Fruit fly (Drosophila melanogaster) whole organism, embryonic: ENCODE data around the gene TH1.

Source experiments
- Abd-B ChIP-seq: fragments of 200-800 bp; sonication (Bioruptor generic); optimal IDR thresholded peaks from 2 replicates; lab custom pipeline; 2018; ENCODE audit warnings: missing biosample characterization, mild to moderate bottlenecking, missing genetic modification characterization, moderate library complexity
- B-H1 ChIP-seq: fragments of 200-800 bp; sonication (Bioruptor generic); IDR thresholded peaks from 3 replicates; pipeline ENCODE4 v1.3.6; 2022; ENCODE audit warnings: missing biosample characterization, missing genetic modification characterization
- Bdp1 ChIP-seq: fragments of 200-800 bp; sonication (Bioruptor generic); optimal IDR thresholded peaks from 3 replicates; lab custom pipeline; 2016; ENCODE audit warnings: missing biosample characterization, missing genetic modification characterization
- CG10267 ChIP-seq: fragments of 200-800 bp; sonication (Bioruptor generic); optimal IDR thresholded peaks from 2 replicates; lab custom pipeline; 2018; ENCODE audit warnings: missing biosample characterization, mild to moderate bottlenecking, missing genetic modification characterization, moderate library complexity
- CG10979 ChIP-seq: fragments of 200-800 bp; sonication (Bioruptor generic); optimal IDR thresholded peaks from 2 replicates; lab custom pipeline; 2018; ENCODE audit warnings: missing biosample characterization, mild to moderate bottlenecking, missing genetic modification characterization, moderate library complexity
- CG12071 ChIP-seq: fragments of 200-800 bp; sonication (Bioruptor generic); optimal IDR thresholded peaks from 3 replicates; lab custom pipeline; 2018; ENCODE audit warnings: missing biosample characterization, mild to moderate bottlenecking, missing genetic modification characterization
- CG12155 ChIP-seq: fragments of 200-800 bp; sonication (Bioruptor generic); optimal IDR thresholded peaks from 3 replicates; lab custom pipeline; 2016; ENCODE audit warnings: missing biosample characterization, missing genetic modification characterization
- CG1233 ChIP-seq: fragments of 200-800 bp; sonication (Bioruptor generic); optimal IDR thresholded peaks from 4 replicates; lab custom pipeline; 2018; ENCODE audit warnings: missing biosample characterization, mild to moderate bottlenecking, missing genetic modification characterization
- CG12659 ChIP-seq: fragments of 200-800 bp; sonication (Bioruptor generic); optimal IDR thresholded peaks from 3 replicates; lab custom pipeline; 2017; ENCODE audit warnings: mild to moderate bottlenecking, missing biosample characterization, missing genetic modification reagents, missing genetic modification characterization
- CG12942 ChIP-seq: fragments of 200-800 bp; sonication (Bioruptor generic); optimal IDR thresholded peaks from 3 replicates; lab custom pipeline; 2016; ENCODE audit warnings: missing biosample characterization, missing genetic modification characterization
- CG13424 ChIP-seq: fragments of 200-800 bp; sonication (Bioruptor generic); optimal IDR thresholded peaks from 2 replicates; lab custom pipeline; 2019; ENCODE audit warnings: missing biosample characterization, mild to moderate bottlenecking, missing genetic modification characterization, moderate library complexity
- CG14860 ChIP-seq: fragments of 200-800 bp; sonication (Bioruptor generic); IDR thresholded peaks from 3 replicates; pipeline ENCODE4 v1.3.6; 2022; ENCODE audit warnings: missing biosample characterization, missing genetic modification characterization; ENCODE audit not compliant: partially characterized antibody
- CG15601 ChIP-seq: fragments of 200-800 bp; sonication (Bioruptor generic); optimal IDR thresholded peaks from 3 replicates; lab custom pipeline; 2019; ENCODE audit warnings: missing biosample characterization, mild to moderate bottlenecking, missing genetic modification characterization, moderate library complexity
- CG16779 ChIP-seq: fragments of 200-800 bp; sonication (Bioruptor generic); IDR thresholded peaks from 2 replicates; pipeline ENCODE4 v1.3.6; 2022; ENCODE audit warnings: missing biosample characterization, missing genetic modification characterization
- CG17359 ChIP-seq: fragments of 200-800 bp; sonication (Bioruptor generic); optimal IDR thresholded peaks from 3 replicates; lab custom pipeline; 2018; ENCODE audit warnings: missing biosample characterization, mild to moderate bottlenecking, missing genetic modification characterization, moderate library complexity
- CG17829 ChIP-seq: fragments of 200-800 bp; optimal IDR thresholded peaks from 2 replicates; lab custom pipeline; 2019; ENCODE audit warnings: missing biosample characterization, mild to moderate bottlenecking, missing genetic modification characterization, moderate library complexity
- CG31388 ChIP-seq: fragments of 200-800 bp; sonication (Bioruptor generic); optimal IDR thresholded peaks from 2 replicates; lab custom pipeline; 2016; ENCODE audit warnings: missing biosample characterization, missing genetic modification characterization
- CG3281 ChIP-seq: fragments of 200-800 bp; sonication (Bioruptor generic); optimal IDR thresholded peaks from 3 replicates; lab custom pipeline; 2017; ENCODE audit warnings: missing biosample characterization, mild to moderate bottlenecking, missing genetic modification characterization
- CG4282 ChIP-seq: fragments of 200-800 bp; sonication (Bioruptor generic); optimal IDR thresholded peaks from 2 replicates; lab custom pipeline; 2016; ENCODE audit warnings: missing biosample characterization, missing genetic modification characterization
- CG4360 ChIP-seq: fragments of 200-800 bp; sonication (Bioruptor generic); IDR thresholded peaks from 2 replicates; pipeline ENCODE4 v1.3.6; 2022; ENCODE audit warnings: missing biosample characterization, missing genetic modification characterization
- CG4424 ChIP-seq: fragments of 200-800 bp; sonication (Bioruptor generic); optimal IDR thresholded peaks from 3 replicates; lab custom pipeline; 2016; ENCODE audit warnings: missing biosample characterization, missing genetic modification characterization
- CG4730 ChIP-seq: fragments of 200-800 bp; sonication (Bioruptor generic); IDR thresholded peaks from 2 replicates; pipeline ENCODE4 v1.3.6; 2022; ENCODE audit warnings: missing biosample characterization, missing genetic modification characterization
- CG5245 ChIP-seq: fragments of 200-800 bp; sonication (Bioruptor generic); optimal IDR thresholded peaks from 3 replicates; lab custom pipeline; 2016; ENCODE audit warnings: missing biosample characterization, missing genetic modification characterization
- CG6791 ChIP-seq: fragments of 200-800 bp; sonication (Bioruptor generic); IDR thresholded peaks from 3 replicates; pipeline ENCODE4 v1.3.6; 2022; ENCODE audit warnings: missing biosample characterization, missing genetic modification characterization; ENCODE audit not compliant: partially characterized antibody
- CG7357 ChIP-seq: fragments of 200-800 bp; sonication (Bioruptor generic); IDR thresholded peaks from 3 replicates; pipeline ENCODE4 v1.3.6; 2022; ENCODE audit warnings: missing biosample characterization, missing genetic modification characterization
- CG7839 ChIP-seq: fragments of 200-800 bp; sonication (Bioruptor generic); optimal IDR thresholded peaks from 3 replicates; lab custom pipeline; 2018; ENCODE audit warnings: missing biosample characterization, mild to moderate bottlenecking, missing genetic modification characterization, moderate library complexity
- CG8924 ChIP-seq: fragments of 200-800 bp; optimal IDR thresholded peaks from 3 replicates; lab custom pipeline; 2019; ENCODE audit warnings: missing biosample characterization, mild to moderate bottlenecking, missing genetic modification characterization, moderate library complexity
- Dref ChIP-seq: fragments of 200-800 bp; sonication (Bioruptor generic); IDR thresholded peaks from 2 replicates; pipeline ENCODE4 v1.3.6; 2022; ENCODE audit warnings: missing biosample characterization, missing genetic modification characterization
- Fer3 ChIP-seq: fragments of 200-800 bp; sonication (Bioruptor generic); optimal IDR thresholded peaks from 2 replicates; lab custom pipeline; 2018; ENCODE audit warnings: missing biosample characterization, mild to moderate bottlenecking, missing genetic modification characterization, moderate library complexity
- HLHmδ ChIP-seq: fragments of 200-800 bp; sonication (Bioruptor generic); optimal IDR thresholded peaks from 2 replicates; lab custom pipeline; 2018; ENCODE audit warnings: missing biosample characterization, mild to moderate bottlenecking, missing genetic modification characterization, moderate library complexity
- Neu2 ChIP-seq: fragments of 200-800 bp; sonication (Bioruptor generic); optimal IDR thresholded peaks from 3 replicates; lab custom pipeline; 2016; ENCODE audit warnings: missing biosample characterization, missing genetic modification characterization, borderline replicate concordance
- Nf-YC ChIP-seq: fragments of 200-800 bp; optimal IDR thresholded peaks from 3 replicates; lab custom pipeline; 2019; ENCODE audit warnings: missing biosample characterization, mild to moderate bottlenecking, missing genetic modification characterization, moderate library complexity
- Oli ChIP-seq: fragments of 200-800 bp; sonication (Bioruptor generic); optimal IDR thresholded peaks from 2 replicates; lab custom pipeline; 2018; ENCODE audit warnings: missing biosample characterization, mild to moderate bottlenecking, missing genetic modification characterization, moderate library complexity
- Ravus ChIP-seq: fragments of 200-800 bp; sonication (Bioruptor generic); IDR thresholded peaks from 2 replicates; pipeline ENCODE4 v1.3.6; 2022; ENCODE audit warnings: missing biosample characterization, missing genetic modification characterization
- Sox102F ChIP-seq: fragments of 200-800 bp; sonication (Bioruptor generic); optimal IDR thresholded peaks from 2 replicates; lab custom pipeline; 2018; ENCODE audit warnings: missing biosample characterization, mild to moderate bottlenecking, missing genetic modification characterization, moderate library complexity
- Spps ChIP-seq: fragments of 200-800 bp; sonication (Bioruptor generic); optimal IDR thresholded peaks from 2 replicates; lab custom pipeline; 2018; ENCODE audit warnings: missing biosample characterization, mild to moderate bottlenecking, missing genetic modification characterization
- Sry-δ ChIP-seq: fragments of 200-800 bp; sonication (Bioruptor generic); optimal IDR thresholded peaks from 2 replicates; lab custom pipeline; 2016; ENCODE audit warnings: missing biosample characterization, missing genetic modification characterization
- Ssrp ChIP-seq: fragments of 200-800 bp; sonication (Bioruptor generic); optimal IDR thresholded peaks from 2 replicates; lab custom pipeline; 2018; ENCODE audit warnings: missing biosample characterization, mild to moderate bottlenecking, missing genetic modification characterization, moderate library complexity
- chif ChIP-seq, 2 experiments: fragments of 200-800 bp; sonication (Bioruptor generic); optimal IDR thresholded peaks; 3 replicates each; lab custom pipeline; 2016; ENCODE audit warnings: missing biosample characterization in 2 of 2, missing genetic modification characterization in 2 of 2
- exex ChIP-seq: fragments of 200-800 bp; sonication (Bioruptor generic); optimal IDR thresholded peaks from 4 replicates; lab custom pipeline; 2018; ENCODE audit warnings: missing biosample characterization, mild to moderate bottlenecking, missing genetic modification characterization, moderate library complexity
- gem ChIP-seq: fragments of 200-800 bp; sonication (Bioruptor generic); optimal IDR thresholded peaks from 2 replicates; lab custom pipeline; 2019; ENCODE audit warnings: missing biosample characterization, mild to moderate bottlenecking, missing genetic modification characterization, moderate library complexity
- gsb ChIP-seq: fragments of 200-800 bp; sonication (Bioruptor generic); IDR thresholded peaks from 2 replicates; pipeline ENCODE4 v1.3.6; 2022; ENCODE audit warnings: missing biosample characterization, missing genetic modification characterization
- lilli ChIP-seq: fragments of 200-800 bp; sonication (Bioruptor generic); optimal IDR thresholded peaks from 3 replicates; lab custom pipeline; 2016; ENCODE audit warnings: missing biosample characterization, missing genetic modification characterization
- odd ChIP-seq: fragments of 200-800 bp; sonication (Bioruptor generic); optimal IDR thresholded peaks from 2 replicates; lab custom pipeline; 2017; ENCODE audit warnings: missing biosample characterization, mild to moderate bottlenecking, missing genetic modification characterization
- pita ChIP-seq: fragments of 200-800 bp; sonication (Bioruptor generic); optimal IDR thresholded peaks from 2 replicates; lab custom pipeline; 2017; ENCODE audit warnings: missing biosample characterization, mild to moderate bottlenecking, missing genetic modification characterization
- repo ChIP-seq: fragments of 200-800 bp; sonication (Bioruptor generic); optimal IDR thresholded peaks from 2 replicates; lab custom pipeline; 2016; ENCODE audit warnings: missing biosample characterization, missing genetic modification characterization
- sim ChIP-seq: fragments of 200-800 bp; sonication (Bioruptor generic); IDR thresholded peaks from 2 replicates; pipeline ENCODE4 v1.3.6; 2022; ENCODE audit warnings: missing biosample characterization, missing genetic modification characterization
- ssp ChIP-seq: fragments of 200-800 bp; sonication (Bioruptor generic); IDR thresholded peaks from 2 replicates; pipeline ENCODE4 v1.3.6; 2022; ENCODE audit warnings: missing biosample characterization, missing genetic modification characterization
- toy ChIP-seq: fragments of 200-800 bp; sonication (Bioruptor generic); IDR thresholded peaks from 2 replicates; pipeline ENCODE4 v1.3.6; 2022; ENCODE audit warnings: missing biosample characterization, missing genetic modification characterization
- vvl ChIP-seq: fragments of 200-800 bp; sonication (Bioruptor generic); IDR thresholded peaks from 2 replicates; pipeline ENCODE4 v1.3.6; 2022; ENCODE audit warnings: missing biosample characterization, missing genetic modification characterization

TH1 gene

DNA sequence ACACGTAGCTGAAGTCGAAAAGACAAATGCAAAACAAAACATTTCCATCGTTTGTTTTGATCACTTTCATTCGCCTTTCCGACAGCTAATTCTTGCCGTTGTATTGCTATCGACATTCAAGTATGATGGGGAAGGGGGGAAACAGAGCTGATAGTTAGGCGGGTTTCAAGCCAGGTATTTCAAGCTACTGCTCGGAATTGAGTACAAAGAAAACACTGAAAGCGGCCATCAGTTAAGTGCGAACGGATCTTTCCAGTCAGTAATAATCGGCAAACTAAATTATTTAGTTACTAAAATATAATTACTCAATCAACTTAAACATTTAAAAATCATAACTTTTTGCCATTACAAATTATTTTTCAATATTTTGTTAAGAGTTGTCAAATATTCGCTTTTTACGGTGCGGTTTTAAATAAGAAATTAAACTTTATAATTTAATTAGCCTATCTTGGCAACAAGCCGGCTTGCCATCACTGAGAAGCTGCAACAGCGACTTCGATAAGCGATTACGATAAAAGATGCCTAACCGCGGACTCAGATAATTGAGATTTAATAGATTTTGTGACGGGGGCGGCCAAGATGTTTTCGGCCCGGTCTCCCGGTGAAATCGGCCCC, 36.7 kb upstream of the TH1 start (continued):
- TF ChIP-seq CG17829 (tag; lab: Kevin White, UChicago) = peak; percentile 34
- TF ChIP-seq CG17359 (tag; lab: Kevin White, UChicago) = no peak
- no peak for TF ChIP-seq CG7839 (tag; lab: Kevin White, UChicago)
- peak; percentile 14; the same call in 1 of the 2 replicates for TF ChIP-seq ssp (GFP tag; lab: Robert Waterston, UW)
- TF ChIP-seq Spps (tag; lab: Kevin White, UChicago) = no peak
- no peak for TF ChIP-seq odd
- TF ChIP-seq CG5245 (GFP tag; lab: Kevin White, UChicago) = no peak
- 0 out of 2 replicates have a peak, but pooled peaks have one; percentile 14 for TF ChIP-seq vvl (GFP tag; lab: Robert Waterston, UW)
- no peak for TF ChIP-seq CG4424 (GFP tag; lab: Kevin White, UChicago)
- no peak for TF ChIP-seq toy (GFP tag; lab: Robert Waterston, UW)
- peak; percentile 11 for TF ChIP-seq Ssrp (tag; lab: Kevin White, UChicago)
- no peak for TF ChIP-seq CG4282
- TF ChIP-seq pita (GFP tag; lab: Kevin White, UChicago) = no peak
- TF ChIP-seq sim = no peak
- no peak for TF ChIP-seq exex (tag; lab: Kevin White, UChicago)
- no peak for TF ChIP-seq HLHmδ (GFP tag; lab: Kevin White, UChicago)
- TF ChIP-seq CG31388 = no peak
- peak in 1 of 2 experiments; percentile 5 for TF ChIP-seq chif (GFP tag; optimal IDR thresholded peaks at IDR 0.05; lab: Kevin White, UChicago)
- peak; percentile 1 for TF ChIP-seq CG12659 (GFP tag; lab: Kevin White, UChicago)
- TF ChIP-seq CG8924 (tag; lab: Kevin White, UChicago) = peak; percentile 22
- TF ChIP-seq Sox102F (GFP tag; lab: Kevin White, UChicago) = no peak
- TF ChIP-seq CG10267 (tag; lab: Kevin White, UChicago) = no peak
- TF ChIP-seq Dref = no peak; the same call in 1 of the 2 replicates
- TF ChIP-seq gsb = no peak
- TF ChIP-seq CG6791 (GFP tag; lab: Robert Waterston, UW) = no peak
- no peak for TF ChIP-seq Abd-B
- no peak for TF ChIP-seq CG12071 (GFP tag; lab: Kevin White, UChicago)
- no peak for TF ChIP-seq CG15601
- TF ChIP-seq Bdp1 (GFP tag; lab: Kevin White, UChicago) = no peak
- no peak for TF ChIP-seq B-H1 (GFP tag; lab: Robert Waterston, UW)
- 0 out of 3 replicates have a peak, but pooled peaks have one; percentile 7 for TF ChIP-seq CG7357
- peak; percentile 32 for TF ChIP-seq Oli (tag; lab: Kevin White, UChicago)
- no peak for TF ChIP-seq CG12942 (GFP tag; lab: Kevin White, UChicago)
- TF ChIP-seq CG4360 (GFP tag; lab: Robert Waterston, UW) = no peak
- no peak for TF ChIP-seq gem (tag; lab: Kevin White, UChicago)
- no peak for TF ChIP-seq CG1233 (GFP tag; lab: Kevin White, UChicago)
- TF ChIP-seq lilli (GFP tag; lab: Kevin White, UChicago) = peak; percentile 7
- TF ChIP-seq CG14860 (GFP tag; lab: Robert Waterston, UW) = no peak
- TF ChIP-seq Sry-δ (GFP tag; lab: Kevin White, UChicago) = no peak
- no peak for TF ChIP-seq CG16779 (GFP tag; lab: Robert Waterston, UW)
- no peak for TF ChIP-seq Fer3
- peak; percentile 20 for TF ChIP-seq CG13424 (tag; lab: Kevin White, UChicago)
- TF ChIP-seq CG12155 = no peak
- no peak for TF ChIP-seq Neu2 (GFP tag; lab: Kevin White, UChicago)
- TF ChIP-seq CG3281 (GFP tag; lab: Kevin White, UChicago) = no peak
- TF ChIP-seq Nf-YC (tag; lab: Kevin White, UChicago) = no peak
- TF ChIP-seq repo = no peak
- TF ChIP-seq Ravus (GFP tag; lab: Robert Waterston, UW) = no peak
- no peak for TF ChIP-seq CG4730 (GFP tag; lab: Robert Waterston, UW)
- TF ChIP-seq CG10979 (tag; lab: Kevin White, UChicago) = peak; percentile 14
